Comparison of ENCODE assay signal across 1 fruit fly cellular context in the genomic region with DNA sequence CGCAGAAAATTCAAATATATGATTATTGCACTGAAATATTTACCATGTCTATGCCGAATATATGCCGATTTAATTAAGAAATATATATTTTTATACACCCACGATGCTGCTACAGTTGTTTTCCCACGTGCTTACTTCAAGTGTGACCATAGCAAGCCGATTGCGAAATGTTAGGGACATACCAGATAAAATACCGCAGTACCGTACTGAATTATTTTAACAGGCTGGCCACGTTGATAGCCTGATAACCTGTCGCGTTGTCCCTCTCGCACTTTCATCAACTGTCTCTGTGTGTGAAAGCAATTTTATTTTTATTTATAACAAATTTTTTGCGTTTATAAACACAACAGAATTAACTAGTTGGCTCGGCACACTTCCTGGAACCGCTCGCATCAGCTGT.
TF ChIP-seq lines count a peak whose summit lies in the region.

A gene (minus strand): TSS at position 158 of the 400 bp plus-strand sequence.
A gene (plus strand): TSS at position 251 of the 400 bp plus-strand sequence.

TF ChIP-seq in whole organism, embryonic, 481 proteins besides CTCF, POLR2A, EP300 and RAD21 (continued from another document and continues in another):
- TF ChIP-seq nom (GFP tag; optimal IDR thresholded peaks at IDR 0.05; lab: Kevin White, UChicago) (no peak), Camta (GFP tag; optimal IDR thresholded peaks at IDR 0.05; lab: Kevin White, UChicago) (no peak), Poxn (GFP tag; IDR thresholded peaks at IDR 0.05; lab: Robert Waterston, UW) (no peak), CG16815 (GFP tag; optimal IDR thresholded peaks at IDR 0.05; lab: Kevin White, UChicago) (no peak), vvl (GFP tag; IDR thresholded peaks at IDR 0.05; lab: Robert Waterston, UW) (peak; percentile 44; the same call in 1 of the 2 replicates), CG7357 (GFP tag; IDR thresholded peaks at IDR 0.05; lab: Robert Waterston, UW) (no peak), pan (optimal IDR thresholded peaks at IDR 0.05; lab: Kevin White, UChicago) (no peak), pan (GFP tag; optimal IDR thresholded peaks at IDR 0.05 in 1 of 2, IDR thresholded peaks at IDR 0.05 in 1 of 2) (no peak), dm (GFP tag; optimal IDR thresholded peaks at IDR 0.05; lab: Kevin White, UChicago) (peak; percentile 98), CG31365 (tag; optimal IDR thresholded peaks at IDR 0.05; lab: Kevin White, UChicago) (no peak), zen2 (GFP tag; IDR thresholded peaks at IDR 0.05; lab: Robert Waterston, UW; ENCODE audit: partially characterized antibody) (no peak), CG7839 (tag; optimal IDR thresholded peaks at IDR 0.05; lab: Kevin White, UChicago) (no peak), Max (GFP tag; optimal IDR thresholded peaks at IDR 0.05; lab: Kevin White, UChicago) (peak; percentile 98), CG32532 (GFP tag; IDR thresholded peaks at IDR 0.05; lab: Robert Waterston, UW) (no peak), B-H2 (GFP tag; optimal IDR thresholded peaks at IDR 0.05; lab: Kevin White, UChicago) (peak; percentile 63), Mes4 (GFP tag; optimal IDR thresholded peaks at IDR 0.05; lab: Kevin White, UChicago) (no peak), bsh (GFP tag; optimal IDR thresholded peaks at IDR 0.05; lab: Kevin White, UChicago) (no peak), Tbp (GFP tag; optimal IDR thresholded peaks at IDR 0.05; lab: Kevin White, UChicago) (peak; percentile 40), CG4820 (GFP tag; optimal IDR thresholded peaks at IDR 0.05; lab: Kevin White, UChicago) (no peak), Asciz (GFP tag; optimal IDR thresholded peaks at IDR 0.05; lab: Kevin White, UChicago) (no peak), HLH4C (GFP tag; IDR thresholded peaks at IDR 0.05; lab: Robert Waterston, UW; ENCODE audit: partially characterized antibody) (no peak), CG7786 (GFP tag; optimal IDR thresholded peaks at IDR 0.05; lab: Kevin White, UChicago) (no peak), Hsf (GFP tag; optimal IDR thresholded peaks at IDR 0.05; lab: Kevin White, UChicago) (no peak), CG12299 (tag; optimal IDR thresholded peaks at IDR 0.05; lab: Kevin White, UChicago) (peak; percentile 28), Awh (GFP tag; IDR thresholded peaks at IDR 0.05; lab: Robert Waterston, UW) (no peak), br (optimal IDR thresholded peaks at IDR 0.05; lab: Kevin White, UChicago) (no peak), CG10321 (GFP tag; IDR thresholded peaks at IDR 0.05; lab: Robert Waterston, UW) (peak; percentile 94), grau (tag; optimal IDR thresholded peaks at IDR 0.05; lab: Kevin White, UChicago) (peak; percentile 20), MBD-R2 (GFP tag; IDR thresholded peaks at IDR 0.05; lab: Robert Waterston, UW) (peak; percentile 79), CG6254 (GFP tag; optimal IDR thresholded peaks at IDR 0.05; lab: Kevin White, UChicago) (no peak), nau (GFP tag; optimal IDR thresholded peaks at IDR 0.05; lab: Kevin White, UChicago) (no peak), CG11247 (GFP tag; IDR thresholded peaks at IDR 0.05; lab: Robert Waterston, UW) (no peak), cwo (GFP tag; optimal IDR thresholded peaks at IDR 0.05; lab: Kevin White, UChicago) (peak; percentile 63), nerfin-1 (tag; optimal IDR thresholded peaks at IDR 0.05; lab: Kevin White, UChicago) (peak; percentile 29), CG15479 (GFP tag; optimal IDR thresholded peaks at IDR 0.05; lab: Kevin White, UChicago) (peak; percentile 43), CG2116 (GFP tag; optimal IDR thresholded peaks at IDR 0.05; lab: Kevin White, UChicago) (peak; percentile 43), CG18599 (GFP tag; optimal IDR thresholded peaks at IDR 0.05; lab: Kevin White, UChicago) (no peak), sob (GFP tag; IDR thresholded peaks at IDR 0.05; lab: Robert Waterston, UW) (peak; percentile 10; the same call in 1 of the 2 replicates), Ets65A (GFP tag; lab: Kevin White, UChicago) (no peak), YL-1 (GFP tag; optimal IDR thresholded peaks at IDR 0.05; lab: Kevin White, UChicago) (peak; percentile 99), Bgb (GFP tag; IDR thresholded peaks at IDR 0.05; lab: Robert Waterston, UW; ENCODE audit: partially characterized antibody) (peak; percentile 42; the same call in 1 of the 2 replicates), lmd (GFP tag; IDR thresholded peaks at IDR 0.05; lab: Robert Waterston, UW) (no peak), insv (GFP tag; optimal IDR thresholded peaks at IDR 0.05; lab: Kevin White, UChicago) (peak in 1 of 2 experiments; percentile 55), Eip74EF (GFP tag; optimal IDR thresholded peaks at IDR 0.05; lab: Kevin White, UChicago) (no peak), Gug (GFP tag; IDR thresholded peaks at IDR 0.05; lab: Robert Waterston, UW) (no peak), ro (GFP tag; IDR thresholded peaks at IDR 0.05; lab: Robert Waterston, UW) (no peak), Opbp (GFP tag; IDR thresholded peaks at IDR 0.05; lab: Robert Waterston, UW; ENCODE audit: partially characterized antibody) (peak; percentile 29; the same call in 1 of the 3 replicates), Oli (tag; optimal IDR thresholded peaks at IDR 0.05; lab: Kevin White, UChicago) (no peak), CG13424 (tag; optimal IDR thresholded peaks at IDR 0.05; lab: Kevin White, UChicago) (peak; percentile 4), aop (GFP tag; IDR thresholded peaks at IDR 0.05; lab: Robert Waterston, UW) (no peak), Usf (GFP tag; optimal IDR thresholded peaks at IDR 0.05; lab: Kevin White, UChicago) (peak; percentile 6), shn (GFP tag; optimal IDR thresholded peaks at IDR 0.05; lab: Kevin White, UChicago) (no peak), ato (GFP tag; IDR thresholded peaks at IDR 0.05; lab: Robert Waterston, UW; ENCODE audit: partially characterized antibody) (no peak), psq (GFP tag; optimal IDR thresholded peaks at IDR 0.05; lab: Kevin White, UChicago) (no peak), ash1 (GFP tag; optimal IDR thresholded peaks at IDR 0.05; lab: Kevin White, UChicago) (no peak), Nf-YB (GFP tag; optimal IDR thresholded peaks at IDR 0.05; lab: Kevin White, UChicago) (peak; percentile 4), tup (GFP tag; optimal IDR thresholded peaks at IDR 0.05; lab: Kevin White, UChicago) (no peak), CG17385 (GFP tag; optimal IDR thresholded peaks at IDR 0.05; lab: Kevin White, UChicago) (peak; percentile 2), CG1233 (GFP tag; optimal IDR thresholded peaks at IDR 0.05; lab: Kevin White, UChicago) (no peak), rib (GFP tag; IDR thresholded peaks at IDR 0.05; lab: Robert Waterston, UW) (peak; percentile 27; the same call in 1 of the 2 replicates), grn (GFP tag; optimal IDR thresholded peaks at IDR 0.05; lab: Kevin White, UChicago) (peak; percentile 48), CG7987 (GFP tag; optimal IDR thresholded peaks at IDR 0.05; lab: Kevin White, UChicago) (peak; percentile 34), CG10959 (GFP tag; IDR thresholded peaks at IDR 0.05; lab: Robert Waterston, UW) (no peak), CG1792 (GFP tag; optimal IDR thresholded peaks at IDR 0.05; lab: Kevin White, UChicago) (no peak), Dek (tag; optimal IDR thresholded peaks at IDR 0.05; lab: Kevin White, UChicago) (no peak), CG10462 (GFP tag; optimal IDR thresholded peaks at IDR 0.05; lab: Kevin White, UChicago) (no peak), luna (GFP tag; optimal IDR thresholded peaks at IDR 0.05; lab: Kevin White, UChicago) (no peak), row (GFP tag; IDR thresholded peaks at IDR 0.05; lab: Robert Waterston, UW) (peak; percentile 35; the same call in 1 of the 3 replicates), Dref (GFP tag; IDR thresholded peaks at IDR 0.05; lab: Robert Waterston, UW) (peak; percentile 37), dati (GFP tag; IDR thresholded peaks at IDR 0.05; lab: Robert Waterston, UW) (no peak), eve (GFP tag; optimal IDR thresholded peaks at IDR 0.05; lab: Kevin White, UChicago) (no peak), CG15011 (GFP tag; optimal IDR thresholded peaks at IDR 0.05; lab: Kevin White, UChicago) (no peak), CG5245 (GFP tag; optimal IDR thresholded peaks at IDR 0.05; lab: Kevin White, UChicago) (no peak), trem (tag; optimal IDR thresholded peaks at IDR 0.05; lab: Kevin White, UChicago) (peak; percentile 71), Elba2 (GFP tag; optimal IDR thresholded peaks at IDR 0.05; lab: Kevin White, UChicago) (peak; percentile 84), Hr3 (GFP tag; optimal IDR thresholded peaks at IDR 0.05; lab: Kevin White, UChicago) (no peak), CG2129 (GFP tag; IDR thresholded peaks at IDR 0.05; lab: Robert Waterston, UW; ENCODE audit: partially characterized antibody) (no peak), CG1603 (tag; optimal IDR thresholded peaks at IDR 0.05; lab: Kevin White, UChicago) (peak; percentile 74), CG1832 (GFP tag; optimal IDR thresholded peaks at IDR 0.05; lab: Kevin White, UChicago) (peak; percentile 33), sisA (GFP tag; IDR thresholded peaks at IDR 0.05; lab: Robert Waterston, UW) (no peak), CG2712 (tag; optimal IDR thresholded peaks at IDR 0.05; lab: Kevin White, UChicago) (peak; percentile 45), chif (GFP tag; optimal IDR thresholded peaks at IDR 0.05; lab: Kevin White, UChicago) (no peak), lbe (GFP tag; optimal IDR thresholded peaks at IDR 0.05; lab: Kevin White, UChicago) (peak; percentile 8), CG4707 (GFP tag; optimal IDR thresholded peaks at IDR 0.05; lab: Kevin White, UChicago) (no peak), CG4730 (GFP tag; IDR thresholded peaks at IDR 0.05; lab: Robert Waterston, UW) (no peak), Fer3 (tag; optimal IDR thresholded peaks at IDR 0.05; lab: Kevin White, UChicago) (peak; percentile 17), CG42726 (GFP tag; IDR thresholded peaks at IDR 0.05; lab: Robert Waterston, UW; ENCODE audit: partially characterized antibody) (no peak), CG14860 (GFP tag; IDR thresholded peaks at IDR 0.05; lab: Robert Waterston, UW; ENCODE audit: partially characterized antibody) (no peak), dan (GFP tag; IDR thresholded peaks at IDR 0.05; lab: Robert Waterston, UW) (no peak), danr (GFP tag; IDR thresholded peaks at IDR 0.05; lab: Robert Waterston, UW) (no peak), BEAF-32 (GFP tag; optimal IDR thresholded peaks at IDR 0.05; lab: Kevin White, UChicago) (peak; percentile 48), CG13624 (GFP tag; optimal IDR thresholded peaks at IDR 0.05; lab: Kevin White, UChicago) (peak; percentile 15), Nf-YC (tag; optimal IDR thresholded peaks at IDR 0.05; lab: Kevin White, UChicago) (peak; percentile 62), gcm (GFP tag; optimal IDR thresholded peaks at IDR 0.05; lab: Kevin White, UChicago) (peak; percentile 19), al (GFP tag; IDR thresholded peaks at IDR 0.05; lab: Robert Waterston, UW) (no peak), E2f2 (GFP tag; IDR thresholded peaks at IDR 0.05; lab: Robert Waterston, UW) (peak; percentile 23; the same call in 1 of the 2 replicates), Sry-δ (GFP tag; optimal IDR thresholded peaks at IDR 0.05; lab: Kevin White, UChicago) (peak; percentile 30), wek (GFP tag; optimal IDR thresholded peaks at IDR 0.05; lab: Kevin White, UChicago) (peak; percentile 14), amos (GFP tag; IDR thresholded peaks at IDR 0.05; lab: Robert Waterston, UW; ENCODE audit: partially characterized antibody) (peak; percentile 13; the same call in 1 of the 2 replicates), slp2 (GFP tag; optimal IDR thresholded peaks at IDR 0.05; lab: Kevin White, UChicago) (no peak), CG9817 (tag; optimal IDR thresholded peaks at IDR 0.05; lab: Kevin White, UChicago) (no peak), zen (tag; optimal IDR thresholded peaks at IDR 0.05; lab: Kevin White, UChicago) (peak; percentile 13), CG6272 (GFP tag; IDR thresholded peaks at IDR 0.05; lab: Robert Waterston, UW) (no peak), fd3F (GFP tag; optimal IDR thresholded peaks at IDR 0.05; lab: Kevin White, UChicago) (no peak), Blimp-1 (GFP tag; optimal IDR thresholded peaks at IDR 0.05; lab: Kevin White, UChicago) (no peak), CG3995 (GFP tag; optimal IDR thresholded peaks at IDR 0.05; lab: Kevin White, UChicago) (peak; percentile 40), Lhr (GFP tag; optimal IDR thresholded peaks at IDR 0.05; lab: Kevin White, UChicago) (peak; percentile 45), Myb (GFP tag; optimal IDR thresholded peaks at IDR 0.05; lab: Kevin White, UChicago) (peak; percentile 11), sim (GFP tag; IDR thresholded peaks at IDR 0.05; lab: Robert Waterston, UW) (no peak), knrl (GFP tag; IDR thresholded peaks at IDR 0.05; lab: Robert Waterston, UW; ENCODE audit: partially characterized antibody) (no peak), CG9215 (GFP tag; IDR thresholded peaks at IDR 0.05; lab: Robert Waterston, UW) (no peak), Vsx1 (GFP tag; optimal IDR thresholded peaks at IDR 0.05; lab: Kevin White, UChicago) (no peak), CG13894 (tag; optimal IDR thresholded peaks at IDR 0.05; lab: Kevin White, UChicago) (no peak), hth (optimal IDR thresholded peaks at IDR 0.05; lab: Kevin White, UChicago) (no peak), NK7.1 (GFP tag; optimal IDR thresholded peaks at IDR 0.05; lab: Kevin White, UChicago) (no peak), CG8765 (GFP tag; IDR thresholded peaks at IDR 0.05; lab: Robert Waterston, UW) (no peak), CG4404 (GFP tag; IDR thresholded peaks at IDR 0.05; lab: Robert Waterston, UW) (no peak), chinmo (GFP tag; IDR thresholded peaks at IDR 0.05; lab: Robert Waterston, UW; ENCODE audit: partially characterized antibody) (0 out of 4 replicates have a peak, but pooled peaks have one; percentile 75), lab (GFP tag; optimal IDR thresholded peaks at IDR 0.05; lab: Kevin White, UChicago) (no peak), CG13123 (GFP tag; optimal IDR thresholded peaks at IDR 0.05; lab: Kevin White, UChicago) (no peak), CG4617 (GFP tag; optimal IDR thresholded peaks at IDR 0.05; lab: Kevin White, UChicago; ENCODE audit: borderline replicate concordance) (peak; percentile 94), pzg (GFP tag; optimal IDR thresholded peaks at IDR 0.05; lab: Kevin White, UChicago) (peak; percentile 96), CG17829 (tag; optimal IDR thresholded peaks at IDR 0.05; lab: Kevin White, UChicago) (peak; percentile 42), unc-4 (GFP tag; IDR thresholded peaks at IDR 0.05; lab: Robert Waterston, UW; ENCODE audit: partially characterized antibody) (0 out of 2 replicates have a peak, but pooled peaks have one; percentile 38), phol (tag; optimal IDR thresholded peaks at IDR 0.05; lab: Kevin White, UChicago) (peak; percentile 48), CG15601 (tag; optimal IDR thresholded peaks at IDR 0.05; lab: Kevin White, UChicago) (peak; percentile 25), CG12659 (GFP tag; optimal IDR thresholded peaks at IDR 0.05; lab: Kevin White, UChicago) (peak; percentile 72)
